Fruit fly (Drosophila melanogaster) whole organism, wandering third instar larva: ENCODE results near the gene Dus1.

ENCODE experiments used
- Abd-B ChIP-seq: fragments of >200 bp; optimal IDR thresholded peaks from 2 replicates; lab custom pipeline; 2017; ENCODE audit warnings: missing biosample characterization, missing genetic modification characterization
- CG32264 ChIP-seq: fragments of 200-800 bp; sonication (Bioruptor generic); optimal IDR thresholded peaks from 2 replicates; lab custom pipeline; 2016; ENCODE audit warnings: missing biosample characterization, missing genetic modification characterization
- CG9705 ChIP-seq: fragments of 200-800 bp; sonication (Bioruptor generic); optimal IDR thresholded peaks from 2 replicates; lab custom pipeline; 2018; ENCODE audit warnings: missing biosample characterization, mild to moderate bottlenecking, missing genetic modification characterization
- CrebA ChIP-seq: fragments of 200-800 bp; sonication (Bioruptor generic); optimal IDR thresholded peaks from 2 replicates; lab custom pipeline; 2016; ENCODE audit warnings: missing biosample characterization, mild to moderate bottlenecking, missing genetic modification characterization, borderline replicate concordance
- Dfd ChIP-seq: fragments of >200 bp; optimal IDR thresholded peaks from 2 replicates; lab custom pipeline; 2017; ENCODE audit warnings: missing biosample characterization, missing genetic modification characterization
- Dif ChIP-seq: fragments of 200-275, 200-300 bp; sonication (Bioruptor generic); optimal IDR thresholded peaks from 2 replicates; lab custom pipeline; 2018; ENCODE audit warnings: missing biosample characterization, missing genetic modification characterization; ENCODE audit not compliant: partially characterized antibody
- GATAd ChIP-seq: sonication (Bioruptor generic); optimal IDR thresholded peaks from 2 replicates; lab custom pipeline; 2016; ENCODE audit warnings: missing biosample characterization, missing genetic modification characterization
- HLH106 ChIP-seq: fragments of 200-800 bp; optimal IDR thresholded peaks from 3 replicates; lab custom pipeline; 2019; ENCODE audit warnings: missing biosample characterization, mild to moderate bottlenecking, missing genetic modification characterization, moderate library complexity
- Hnf4 ChIP-seq: fragments of 200-800 bp; sonication (Bioruptor generic); optimal IDR thresholded peaks from 2 replicates; lab custom pipeline; 2016; ENCODE audit warnings: missing biosample characterization, mild to moderate bottlenecking, missing genetic modification characterization
- Hr78 ChIP-seq: fragments of >200 bp; optimal IDR thresholded peaks from 2 replicates; lab custom pipeline; 2017; ENCODE audit warnings: missing biosample characterization, missing genetic modification characterization
- Hr83 ChIP-seq: fragments of 200-300 bp; sonication (Bioruptor generic); optimal IDR thresholded peaks from 2 replicates; lab custom pipeline; 2016; ENCODE audit warnings: missing biosample characterization, mild to moderate bottlenecking, missing genetic modification characterization, moderate library complexity; ENCODE audit not compliant: poor library complexity, severe bottlenecking
- Jra ChIP-seq: sonication (Bioruptor generic); optimal IDR thresholded peaks from 2 replicates; lab custom pipeline; 2016; ENCODE audit warnings: missing biosample characterization, missing genetic modification characterization
- Mio ChIP-seq: sonication (Bioruptor generic); optimal IDR thresholded peaks from 2 replicates; lab custom pipeline; 2016; ENCODE audit warnings: missing biosample characterization, missing genetic modification characterization
- Myc ChIP-seq: fragments of >200 bp; optimal IDR thresholded peaks from 2 replicates; lab custom pipeline; 2017
- N ChIP-seq: fragments of >200 bp; optimal IDR thresholded peaks from 2 replicates; lab custom pipeline; 2018; ENCODE audit warnings: missing biosample characterization, missing external identifiers, missing genetic modification characterization
- OdsH ChIP-seq: fragments of 200-800 bp; sonication (Bioruptor generic); optimal IDR thresholded peaks from 2 replicates; lab custom pipeline; 2016; ENCODE audit warnings: missing biosample characterization, mild to moderate bottlenecking, missing genetic modification characterization
- Rel ChIP-seq, 2 experiments: fragments of 200-800 bp; sonication (Bioruptor generic) in 1 of 2; optimal IDR thresholded peaks; 2 replicates in 1 of 2; 3 replicates in 1 of 2; lab custom pipeline; 2016 to 2019; ENCODE audit warnings: mild to moderate bottlenecking in 2 of 2, missing biosample characterization in 2 of 2, missing genetic modification characterization in 2 of 2, moderate library complexity in 1 of 2
- Sp1 ChIP-seq: fragments of 200-800 bp; sonication (Bioruptor generic); optimal IDR thresholded peaks from 3 replicates; lab custom pipeline; 2019; ENCODE audit warnings: missing biosample characterization, mild to moderate bottlenecking, missing genetic modification characterization, moderate library complexity
- Vsx2 ChIP-seq: fragments of 200-300, 225-300 bp; sonication (Bioruptor generic); optimal IDR thresholded peaks from 2 replicates; lab custom pipeline; 2018; ENCODE audit warnings: missing biosample characterization, missing genetic modification characterization; ENCODE audit not compliant: partially characterized antibody
- br ChIP-seq: fragments of 200-800 bp; sonication (Bioruptor generic); optimal IDR thresholded peaks from 2 replicates; lab custom pipeline; 2016; ENCODE audit warnings: missing biosample characterization, missing genetic modification characterization
- brk ChIP-seq: fragments of 200-800 bp; sonication (Bioruptor generic); optimal IDR thresholded peaks from 2 replicates; lab custom pipeline; 2016; ENCODE audit warnings: missing biosample characterization, mild to moderate bottlenecking, missing genetic modification characterization
- dl ChIP-seq, 2 experiments: fragments of 175-275, 200-275 bp in 1 of 2; fragments of 200-275 bp in 1 of 2; sonication (Bioruptor generic); optimal IDR thresholded peaks; lab custom pipeline; 2018; ENCODE audit warnings: mild to moderate bottlenecking in 2 of 2, missing biosample characterization in 2 of 2, missing genetic modification characterization in 2 of 2, moderate library complexity in 2 of 2; ENCODE audit not compliant: partially characterized antibody in 2 of 2, insufficient read depth in 1 of 2
- dmrt93B ChIP-seq: fragments of 200-800 bp; sonication (Bioruptor generic); optimal IDR thresholded peaks from 2 replicates; lab custom pipeline; 2018; ENCODE audit warnings: missing biosample characterization, mild to moderate bottlenecking, missing genetic modification characterization
- dsf ChIP-seq: sonication (Bioruptor generic); optimal IDR thresholded peaks from 2 replicates; lab custom pipeline; 2016; ENCODE audit warnings: missing biosample characterization, missing genetic modification characterization, borderline replicate concordance
- ey ChIP-seq: fragments of 200-800 bp; sonication (Bioruptor generic); optimal IDR thresholded peaks from 2 replicates; lab custom pipeline; 2016; ENCODE audit warnings: missing biosample characterization, missing genetic modification characterization
- foxo ChIP-seq, 2 experiments: fragments of 200-800 bp; sonication (Bioruptor generic); optimal IDR thresholded peaks; 2 replicates in 1 of 2; 3 replicates in 1 of 2; lab custom pipeline; 2016 to 2017; ENCODE audit warnings: missing biosample characterization in 2 of 2, missing genetic modification characterization in 2 of 2
- fru ChIP-seq: fragments of 200-800 bp; sonication (Bioruptor generic); optimal IDR thresholded peaks from 3 replicates; lab custom pipeline; 2016; ENCODE audit warnings: missing biosample characterization, mild to moderate bottlenecking, missing genetic modification characterization
- h ChIP-seq: fragments of 200-800 bp; sonication (Bioruptor generic); optimal IDR thresholded peaks from 3 replicates; lab custom pipeline; 2016; ENCODE audit warnings: missing biosample characterization, mild to moderate bottlenecking, missing genetic modification characterization
- jim ChIP-seq: fragments of 175-275, 200-325 bp; sonication (Bioruptor generic); optimal IDR thresholded peaks from 2 replicates; lab custom pipeline; 2016; ENCODE audit warnings: missing biosample characterization, mild to moderate bottlenecking, missing genetic modification characterization
- lola ChIP-seq: fragments of >200 bp; optimal IDR thresholded peaks from 2 replicates; lab custom pipeline; 2017; ENCODE audit warnings: missing biosample characterization, missing genetic modification characterization
- pan ChIP-seq: fragments of >200 bp; optimal IDR thresholded peaks from 2 replicates; lab custom pipeline; 2017
- psq ChIP-seq: fragments of 200-800 bp; sonication (Bioruptor generic); optimal IDR thresholded peaks from 3 replicates; lab custom pipeline; 2017; ENCODE audit warnings: missing biosample characterization, mild to moderate bottlenecking, missing genetic modification characterization, moderate library complexity
- rgr ChIP-seq: fragments of 200-800 bp; sonication (Bioruptor generic); optimal IDR thresholded peaks from 3 replicates; lab custom pipeline; 2016; ENCODE audit warnings: missing biosample characterization, mild to moderate bottlenecking, missing genetic modification characterization
- sage ChIP-seq: fragments of 200-800 bp; sonication (Bioruptor generic); optimal IDR thresholded peaks from 2 replicates; lab custom pipeline; 2016; ENCODE audit warnings: missing biosample characterization, mild to moderate bottlenecking, missing genetic modification characterization
- sv ChIP-seq: fragments of 200-800 bp; sonication (Bioruptor generic); optimal IDR thresholded peaks from 3 replicates; lab custom pipeline; 2016; ENCODE audit warnings: missing biosample characterization, missing genetic modification characterization
- tai ChIP-seq: sonication (Bioruptor generic); optimal IDR thresholded peaks from 2 replicates; lab custom pipeline; 2016; ENCODE audit warnings: missing biosample characterization, missing genetic modification characterization
- usp ChIP-seq: fragments of >200 bp; optimal IDR thresholded peaks from 2 replicates; lab custom pipeline; 2017; ENCODE audit warnings: missing biosample characterization, missing genetic modification characterization
- woc ChIP-seq: sonication (Bioruptor generic); optimal IDR thresholded peaks from 2 replicates; lab custom pipeline; 2016; ENCODE audit warnings: missing biosample characterization, mild to moderate bottlenecking, missing genetic modification characterization

Dus1 gene

DNA sequence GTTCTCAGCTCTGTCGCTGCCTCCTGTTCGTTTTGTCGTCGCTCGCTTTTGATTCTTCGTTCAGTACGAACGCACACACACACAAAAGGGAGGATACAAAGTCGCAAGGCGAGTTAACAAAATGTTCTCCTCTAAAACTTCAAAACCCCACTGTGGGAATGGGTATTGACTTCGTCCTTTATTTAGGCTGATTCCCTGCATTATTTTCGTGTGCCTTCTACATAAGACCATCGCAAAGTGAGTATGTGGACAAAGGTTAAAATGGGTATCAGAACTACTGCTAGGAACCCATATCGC, 46.2 kb downstream of the Dus1 start:
- TF ChIP-seq GATAd (GFP tag; lab: Kevin White, UChicago) (no peak), lola (no peak), sage (no peak)

DNA sequence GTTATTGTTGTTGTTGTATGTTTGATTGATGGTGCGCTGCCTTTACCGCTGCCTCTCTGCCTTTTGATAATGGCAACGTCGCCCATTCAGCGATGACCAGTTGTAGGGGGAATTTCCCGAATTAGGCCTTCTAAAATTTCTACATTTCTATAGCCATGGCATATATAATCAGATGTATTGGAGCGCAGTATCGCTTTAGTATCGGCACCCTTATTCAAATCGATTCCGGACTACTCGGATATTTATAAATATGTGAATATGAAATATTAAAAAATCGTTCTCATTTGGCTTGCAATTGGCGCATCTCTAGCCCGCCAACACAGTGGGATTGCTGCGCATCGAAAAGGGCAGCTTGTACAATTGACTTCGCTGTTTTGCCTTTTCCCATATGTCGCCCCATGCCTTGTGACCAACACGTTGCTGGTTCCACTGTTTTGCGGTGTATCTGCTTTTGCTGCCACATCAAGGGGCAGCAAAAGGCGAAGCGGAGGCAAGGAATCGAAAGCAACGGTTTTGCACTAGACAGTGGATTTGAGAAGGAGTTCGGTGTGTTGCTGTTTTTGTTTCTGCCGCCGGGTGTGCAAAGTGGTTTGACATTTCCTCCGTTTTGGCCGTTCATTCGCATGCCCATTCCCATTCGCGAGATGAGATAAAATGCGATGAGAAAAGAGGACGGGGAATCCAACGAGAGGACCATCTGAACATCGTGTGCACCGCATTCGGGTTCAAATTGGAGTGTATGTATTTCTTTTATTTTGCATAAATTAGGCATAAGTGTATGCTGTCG, 46.8 kb downstream of the Dus1 start:
- TF ChIP-seq OdsH (GFP tag; lab: Kevin White, UChicago): peak; percentile 84
- TF ChIP-seq ey (GFP tag; lab: Kevin White, UChicago): peak; percentile 87
- peak; percentile 79 for TF ChIP-seq Hnf4
- no peak for TF ChIP-seq Abd-B
- peak; percentile 34 for TF ChIP-seq Dif (GFP tag; lab: Kevin White, UChicago)
- no peak for TF ChIP-seq CrebA (GFP tag; lab: Kevin White, UChicago)
- TF ChIP-seq HLH106: peak; percentile 87
- TF ChIP-seq CG32264 (GFP tag; lab: Kevin White, UChicago): peak; percentile 30
- peak; percentile 53 for TF ChIP-seq Jra (GFP tag; lab: Kevin White, UChicago)
- TF ChIP-seq sage: peak; percentile 73
- TF ChIP-seq dmrt93B: peak; percentile 58
- no peak for TF ChIP-seq Dfd (GFP tag; lab: Kevin White, UChicago)
- TF ChIP-seq Myc (lab: Kevin White, UChicago): peak; percentile 57
- peak; percentile 86 for TF ChIP-seq rgr (GFP tag; lab: Kevin White, UChicago)
- TF ChIP-seq lola: no peak
- TF ChIP-seq foxo (GFP tag; optimal IDR thresholded peaks at IDR 0.05; lab: Kevin White, UChicago): peak in 1 of 2 experiments; percentile 92
- TF ChIP-seq dsf (GFP tag; lab: Kevin White, UChicago): no peak
- peak; percentile 90 for TF ChIP-seq h (GFP tag; lab: Kevin White, UChicago)
- no peak for TF ChIP-seq GATAd (GFP tag; lab: Kevin White, UChicago)
- TF ChIP-seq brk (GFP tag; lab: Kevin White, UChicago): peak; percentile 62
- peak; percentile 87 for TF ChIP-seq br
- TF ChIP-seq Hr83 (GFP tag; lab: Kevin White, UChicago): peak; percentile 47
- TF ChIP-seq Rel (GFP tag; optimal IDR thresholded peaks at IDR 0.05; lab: Kevin White, UChicago): no peak
- peak; percentile 88 for TF ChIP-seq Rel (tag; optimal IDR thresholded peaks at IDR 0.05; lab: Kevin White, UChicago)
- peak; percentile 52 for TF ChIP-seq tai
- TF ChIP-seq Sp1 (GFP tag; lab: Kevin White, UChicago): peak; percentile 87
- TF ChIP-seq Vsx2 (GFP tag; lab: Kevin White, UChicago): no peak
- TF ChIP-seq CG9705 (GFP tag; lab: Kevin White, UChicago): peak; percentile 71
- TF ChIP-seq pan (lab: Kevin White, UChicago): no peak
- no peak for TF ChIP-seq dl (GFP tag; optimal IDR thresholded peaks at IDR 0.05; lab: Kevin White, UChicago; ENCODE audit: insufficient read depth in 1 of 2, partially characterized antibody in 2 of 2)
- peak; percentile 47 for TF ChIP-seq sv (GFP tag; lab: Kevin White, UChicago)
- TF ChIP-seq N: no peak
- TF ChIP-seq woc (GFP tag; lab: Kevin White, UChicago): peak; percentile 96
- TF ChIP-seq jim (GFP tag; lab: Kevin White, UChicago): no peak
- TF ChIP-seq Mio (GFP tag; lab: Kevin White, UChicago): no peak
- TF ChIP-seq usp (GFP tag; lab: Kevin White, UChicago): no peak
- TF ChIP-seq psq (GFP tag; lab: Kevin White, UChicago): peak; percentile 94
- peak; percentile 92 for TF ChIP-seq fru (GFP tag; lab: Kevin White, UChicago)
- no peak for TF ChIP-seq Hr78
